Worm (Caenorhabditis elegans): Measurements from ENCODE around the gene Y43F4A.4.

- TF ChIP-seq pha-4 (tag; optimal IDR thresholded peaks at IDR 0.05), result no peak
- no peak for TF ChIP-seq unc-39 (tag; optimal IDR thresholded peaks at IDR 0.05)
- no peak for TF ChIP-seq unc-62 (GFP tag; optimal IDR thresholded peaks at IDR 0.05)
- TF ChIP-seq mab-5 (tag; optimal IDR thresholded peaks at IDR 0.05), result no peak
- TF ChIP-seq ztf-11 (tag; optimal IDR thresholded peaks at IDR 0.05), result no peak
These were observed 36.4 kb upstream of the Y43F4A.4 start for ce11 chrIII:13208978-13209377.

Measured in whole organism, mixed stage, embryonic.